Fruit fly (Drosophila melanogaster) whole organism, embryonic: ENCODE measurements around the gene Mvd.

Source experiments
- ATbp ChIP-seq: fragments of 200-800 bp; sonication (Bioruptor generic); optimal IDR thresholded peaks from 2 replicates; lab custom pipeline; 2017; ENCODE audit warnings: missing biosample characterization, mild to moderate bottlenecking, missing genetic modification characterization, missing genetic modification reagents
- Antp ChIP-seq: fragments of 200-800 bp; sonication (Bioruptor generic); optimal IDR thresholded peaks from 3 replicates; lab custom pipeline; 2016; ENCODE audit warnings: missing biosample characterization, missing genetic modification characterization
- B-H2 ChIP-seq: fragments of 200-800 bp; sonication (Bioruptor generic); optimal IDR thresholded peaks from 2 replicates; lab custom pipeline; 2018; ENCODE audit warnings: missing biosample characterization, mild to moderate bottlenecking, missing genetic modification characterization
- Bdp1 ChIP-seq: fragments of 200-800 bp; sonication (Bioruptor generic); optimal IDR thresholded peaks from 3 replicates; lab custom pipeline; 2016; ENCODE audit warnings: missing biosample characterization, missing genetic modification characterization
- Bgb ChIP-seq: fragments of 200-800 bp; sonication (Bioruptor generic); IDR thresholded peaks from 2 replicates; pipeline ENCODE4 v1.3.6; 2022; ENCODE audit warnings: missing biosample characterization, missing genetic modification characterization; ENCODE audit not compliant: partially characterized antibody
- CG10979 ChIP-seq: fragments of 200-800 bp; sonication (Bioruptor generic); optimal IDR thresholded peaks from 2 replicates; lab custom pipeline; 2018; ENCODE audit warnings: missing biosample characterization, mild to moderate bottlenecking, missing genetic modification characterization, moderate library complexity
- CG15011 ChIP-seq: fragments of 200-800 bp; sonication (Bioruptor generic); optimal IDR thresholded peaks from 3 replicates; lab custom pipeline; 2018; ENCODE audit warnings: missing biosample characterization, mild to moderate bottlenecking, missing genetic modification characterization
- CG15479 ChIP-seq: fragments of 200-800 bp; sonication (Bioruptor generic); optimal IDR thresholded peaks from 3 replicates; lab custom pipeline; 2019; ENCODE audit warnings: missing biosample characterization, mild to moderate bottlenecking, missing genetic modification characterization, moderate library complexity
- CG17359 ChIP-seq: fragments of 200-800 bp; sonication (Bioruptor generic); optimal IDR thresholded peaks from 3 replicates; lab custom pipeline; 2018; ENCODE audit warnings: missing biosample characterization, mild to moderate bottlenecking, missing genetic modification characterization, moderate library complexity
- CG17568 ChIP-seq: fragments of 200-800 bp; sonication (Bioruptor generic); optimal IDR thresholded peaks from 2 replicates; lab custom pipeline; 2018; ENCODE audit warnings: missing biosample characterization, mild to moderate bottlenecking, missing genetic modification characterization, moderate library complexity
- CG2889 ChIP-seq: fragments of 200-800 bp; sonication (Bioruptor generic); IDR thresholded peaks from 3 replicates; pipeline ENCODE4 v1.3.6; 2022; ENCODE audit warnings: missing biosample characterization, missing genetic modification characterization
- CG32772 ChIP-seq: fragments of 200-800 bp; sonication (Bioruptor generic); IDR thresholded peaks from 2 replicates; pipeline ENCODE4 v1.3.6; 2022; ENCODE audit warnings: missing biosample characterization, missing genetic modification characterization
- CG3407 ChIP-seq: fragments of 200-800 bp; sonication (Bioruptor generic); optimal IDR thresholded peaks from 2 replicates; lab custom pipeline; 2018; ENCODE audit warnings: missing biosample characterization, mild to moderate bottlenecking, missing genetic modification characterization
- CG4730 ChIP-seq: fragments of 200-800 bp; sonication (Bioruptor generic); IDR thresholded peaks from 2 replicates; pipeline ENCODE4 v1.3.6; 2022; ENCODE audit warnings: missing biosample characterization, missing genetic modification characterization
- CG5245 ChIP-seq: fragments of 200-800 bp; sonication (Bioruptor generic); optimal IDR thresholded peaks from 3 replicates; lab custom pipeline; 2016; ENCODE audit warnings: missing biosample characterization, missing genetic modification characterization
- CG6854 ChIP-seq: fragments of 200-800 bp; sonication (Bioruptor generic); optimal IDR thresholded peaks from 3 replicates; lab custom pipeline; 2017; ENCODE audit warnings: missing biosample characterization, mild to moderate bottlenecking, missing genetic modification characterization
- CG7786 ChIP-seq: fragments of 200-800 bp; sonication (Bioruptor generic); optimal IDR thresholded peaks from 2 replicates; lab custom pipeline; 2016; ENCODE audit warnings: missing biosample characterization, missing genetic modification characterization
- CG7839 ChIP-seq: fragments of 200-800 bp; sonication (Bioruptor generic); optimal IDR thresholded peaks from 3 replicates; lab custom pipeline; 2018; ENCODE audit warnings: missing biosample characterization, mild to moderate bottlenecking, missing genetic modification characterization, moderate library complexity
- CG8924 ChIP-seq: fragments of 200-800 bp; optimal IDR thresholded peaks from 3 replicates; lab custom pipeline; 2019; ENCODE audit warnings: missing biosample characterization, mild to moderate bottlenecking, missing genetic modification characterization, moderate library complexity
- D19A ChIP-seq: fragments of 200-800 bp; optimal IDR thresholded peaks from 3 replicates; lab custom pipeline; 2019; ENCODE audit warnings: missing biosample characterization, mild to moderate bottlenecking, missing genetic modification characterization, moderate library complexity
- Dref ChIP-seq: fragments of 200-800 bp; sonication (Bioruptor generic); IDR thresholded peaks from 2 replicates; pipeline ENCODE4 v1.3.6; 2022; ENCODE audit warnings: missing biosample characterization, missing genetic modification characterization
- Drgx ChIP-seq: fragments of 200-800 bp; sonication (Bioruptor generic); IDR thresholded peaks from 2 replicates; pipeline ENCODE4 v1.3.6; 2022; ENCODE audit warnings: missing biosample characterization, missing genetic modification characterization
- E2f1 ChIP-seq: fragments of 200-800 bp; sonication (Bioruptor generic); IDR thresholded peaks from 2 replicates; pipeline ENCODE4 v1.3.6; 2022; ENCODE audit warnings: missing biosample characterization, missing genetic modification characterization
- Ets65A ChIP-seq: fragments of 200-800 bp; sonication (Bioruptor generic); peaks from one replicate; lab custom pipeline; 2016; ENCODE audit warnings: missing biosample characterization, missing genetic modification characterization
- HLH3B ChIP-seq: fragments of 200-800 bp; sonication (Bioruptor generic); IDR thresholded peaks from 2 replicates; pipeline ENCODE4 v1.3.6; 2022; ENCODE audit warnings: missing biosample characterization, missing genetic modification characterization
- Hr78 ChIP-seq, 2 experiments: fragments of 200-800 bp in 1 of 2; fragments of >200 bp in 1 of 2; sonication (Bioruptor generic) in 1 of 2; optimal IDR thresholded peaks; 2 replicates each; lab custom pipeline; 2017 to 2019; ENCODE audit warnings: missing biosample characterization in 2 of 2, missing genetic modification characterization in 2 of 2, mild to moderate bottlenecking in 1 of 2, moderate library complexity in 1 of 2
- Vsx1 ChIP-seq: fragments of 200-800 bp; sonication (Bioruptor generic); optimal IDR thresholded peaks from 2 replicates; lab custom pipeline; 2017; ENCODE audit warnings: missing biosample characterization, mild to moderate bottlenecking, missing genetic modification characterization, missing genetic modification reagents
- YL-1 ChIP-seq: fragments of 200-800 bp; sonication (Bioruptor generic); optimal IDR thresholded peaks from 3 replicates; lab custom pipeline; 2017; ENCODE audit warnings: missing biosample characterization, mild to moderate bottlenecking, missing genetic modification characterization
- amos ChIP-seq: fragments of 200-800 bp; sonication (Bioruptor generic); IDR thresholded peaks from 2 replicates; pipeline ENCODE4 v1.3.6; 2022; ENCODE audit warnings: missing biosample characterization, missing genetic modification characterization; ENCODE audit not compliant: partially characterized antibody
- ara ChIP-seq: fragments of 200-800 bp; sonication (Bioruptor generic); IDR thresholded peaks from 2 replicates; pipeline ENCODE4 v1.3.6; 2022; ENCODE audit warnings: missing biosample characterization, missing genetic modification characterization
- br ChIP-seq: fragments of >200 bp; optimal IDR thresholded peaks from 2 replicates; lab custom pipeline; 2017
- cad ChIP-seq: fragments of >200 bp; optimal IDR thresholded peaks from 2 replicates; lab custom pipeline; 2017; ENCODE audit warnings: missing biosample characterization, missing genetic modification characterization
- corto ChIP-seq: fragments of 200-800 bp; sonication (Bioruptor generic); optimal IDR thresholded peaks from 2 replicates; lab custom pipeline; 2016; ENCODE audit warnings: missing biosample characterization, mild to moderate bottlenecking, missing genetic modification characterization, moderate library complexity
- dati ChIP-seq: fragments of 200-800 bp; sonication (Bioruptor generic); IDR thresholded peaks from 2 replicates; pipeline ENCODE4 v1.3.6; 2022; ENCODE audit warnings: missing biosample characterization, missing genetic modification characterization
- dm ChIP-seq: fragments of 200-800 bp; sonication (Bioruptor generic); optimal IDR thresholded peaks from 3 replicates; lab custom pipeline; 2016; ENCODE audit warnings: missing biosample characterization, missing genetic modification characterization
- en ChIP-seq: fragments of 200-800 bp; sonication (Bioruptor generic); optimal IDR thresholded peaks from 2 replicates; lab custom pipeline; 2016; ENCODE audit warnings: missing biosample characterization, missing genetic modification characterization
- eve ChIP-seq, 2 experiments: fragments of >200 bp; optimal IDR thresholded peaks; 2 replicates each; lab custom pipeline; 2017; ENCODE audit warnings: missing biosample characterization in 2 of 2, missing genetic modification characterization in 2 of 2
- fd96Cb ChIP-seq: fragments of 200-800 bp; sonication (Bioruptor generic); optimal IDR thresholded peaks from 2 replicates; lab custom pipeline; 2018; ENCODE audit warnings: missing biosample characterization, mild to moderate bottlenecking, missing genetic modification characterization, moderate library complexity
- grn ChIP-seq: fragments of 200-800 bp; sonication (Bioruptor generic); optimal IDR thresholded peaks from 3 replicates; lab custom pipeline; 2017; ENCODE audit warnings: missing biosample characterization, missing genetic modification characterization
- klu ChIP-seq: fragments of 200-800 bp; sonication (Bioruptor generic); IDR thresholded peaks from 2 replicates; pipeline ENCODE4 v1.3.6; 2022; ENCODE audit warnings: missing biosample characterization, missing genetic modification characterization
- p53 ChIP-seq: fragments of 200-800 bp; sonication (Bioruptor generic); optimal IDR thresholded peaks from 2 replicates; lab custom pipeline; 2016; ENCODE audit warnings: missing biosample characterization, missing genetic modification characterization
- pb ChIP-seq: fragments of 200-800 bp; sonication (Bioruptor generic); optimal IDR thresholded peaks from 3 replicates; lab custom pipeline; 2016; ENCODE audit warnings: missing biosample characterization, missing genetic modification characterization
- repo ChIP-seq: fragments of 200-800 bp; sonication (Bioruptor generic); optimal IDR thresholded peaks from 2 replicates; lab custom pipeline; 2016; ENCODE audit warnings: missing biosample characterization, missing genetic modification characterization
- salm ChIP-seq: fragments of 200-800 bp; sonication (Bioruptor generic); optimal IDR thresholded peaks from 2 replicates; lab custom pipeline; 2018; ENCODE audit warnings: missing biosample characterization, mild to moderate bottlenecking, missing genetic modification characterization
- schlank ChIP-seq: fragments of 200-800 bp; sonication (Bioruptor generic); optimal IDR thresholded peaks from 2 replicates; lab custom pipeline; 2018; ENCODE audit warnings: missing biosample characterization, mild to moderate bottlenecking, missing genetic modification characterization
- sd ChIP-seq: fragments of 200-800 bp; sonication (Bioruptor generic); optimal IDR thresholded peaks from 3 replicates; lab custom pipeline; 2018; ENCODE audit warnings: missing biosample characterization, mild to moderate bottlenecking, missing genetic modification characterization, moderate library complexity
- sens-2 ChIP-seq: fragments of 200-800 bp; sonication (Bioruptor generic); IDR thresholded peaks from 2 replicates; pipeline ENCODE4 v1.3.6; 2022; ENCODE audit warnings: missing biosample characterization, missing genetic modification characterization
- sr ChIP-seq: fragments of 200-800 bp; sonication (Bioruptor generic); IDR thresholded peaks from 3 replicates; pipeline ENCODE4 v1.3.6; 2022; ENCODE audit warnings: missing biosample characterization, missing genetic modification characterization
- ssp ChIP-seq: fragments of 200-800 bp; sonication (Bioruptor generic); IDR thresholded peaks from 2 replicates; pipeline ENCODE4 v1.3.6; 2022; ENCODE audit warnings: missing biosample characterization, missing genetic modification characterization
- wdn ChIP-seq: fragments of 200-800 bp; sonication (Bioruptor generic); IDR thresholded peaks from 2 replicates; pipeline ENCODE4 v1.3.6; 2022; ENCODE audit warnings: missing biosample characterization, missing genetic modification characterization

Gene Mvd

dm6 chrX:15788235-15789187, 39.5 kb downstream of the Mvd start, which contains the start of gene Rhp (continued):
- TF ChIP-seq eve (GFP tag; optimal IDR thresholded peaks at IDR 0.05; lab: Kevin White, UChicago) (no peak), ssp (GFP tag; lab: Robert Waterston, UW) (no peak), CG32772 (GFP tag; lab: Robert Waterston, UW) (no peak), en (GFP tag; lab: Kevin White, UChicago) (no peak), CG6854 (no peak), Bdp1 (GFP tag; lab: Kevin White, UChicago) (no peak), ATbp (GFP tag; lab: Kevin White, UChicago) (peak; percentile 77), CG7786 (GFP tag; lab: Kevin White, UChicago) (no peak), amos (GFP tag; lab: Robert Waterston, UW) (peak; percentile 54; the same call in 1 of the 2 replicates), Drgx (GFP tag; lab: Robert Waterston, UW) (peak; percentile 6; the same call in 1 of the 2 replicates), Dref (GFP tag; lab: Robert Waterston, UW) (no peak), schlank (tag; lab: Kevin White, UChicago) (no peak), salm (tag; lab: Kevin White, UChicago) (peak; percentile 57), grn (GFP tag; lab: Kevin White, UChicago) (no peak), CG4730 (no peak), Vsx1 (GFP tag; lab: Kevin White, UChicago) (no peak), klu (GFP tag; lab: Robert Waterston, UW) (no peak), dm (GFP tag; lab: Kevin White, UChicago) (no peak), CG10979 (no peak), p53 (GFP tag; lab: Kevin White, UChicago) (no peak), sens-2 (GFP tag; lab: Robert Waterston, UW) (no peak), CG17568 (no peak), B-H2 (peak; percentile 7), pb (GFP tag; lab: Kevin White, UChicago) (no peak), YL-1 (peak; percentile 43), CG2889 (GFP tag; lab: Robert Waterston, UW) (no peak), Ets65A (GFP tag; lab: Kevin White, UChicago) (no peak), corto (no peak), HLH3B (GFP tag; lab: Robert Waterston, UW) (no peak), fd96Cb (tag; lab: Kevin White, UChicago) (no peak), E2f1 (GFP tag; lab: Robert Waterston, UW) (no peak; the same call in 1 of the 2 replicates), Antp (GFP tag; lab: Kevin White, UChicago) (no peak), CG8924 (peak; percentile 33), Hr78 (GFP tag; optimal IDR thresholded peaks at IDR 0.05; lab: Kevin White, UChicago) (no peak), ara (GFP tag; lab: Robert Waterston, UW) (no peak), D19A (tag; lab: Kevin White, UChicago) (peak; percentile 47), CG7839 (tag; lab: Kevin White, UChicago) (no peak), Bgb (GFP tag; lab: Robert Waterston, UW) (peak; percentile 55; the same call in 1 of the 2 replicates), CG15479 (no peak), CG5245 (no peak), dati (no peak), wdn (no peak), sd (no peak), CG17359 (tag; lab: Kevin White, UChicago) (peak; percentile 78), cad (GFP tag; lab: Kevin White, UChicago) (no peak), CG3407 (GFP tag; lab: Kevin White, UChicago) (peak; percentile 74), br (no peak), repo (GFP tag; lab: Kevin White, UChicago) (no peak), CG15011 (GFP tag; lab: Kevin White, UChicago) (no peak), sr (GFP tag; lab: Robert Waterston, UW) (no peak)
